Worm (Caenorhabditis elegans) whole organism, mixed stage, embryonic: ENCODE data around the gene T24F1.7.

Experiments used
- M03D4.4 ChIP-seq: sonication (generic microtip); optimal IDR thresholded peaks from 2 replicates; lab custom pipeline; 2017; ENCODE audit warnings: mild to moderate bottlenecking, missing genetic modification characterization, missing compliant biosample characterization
- ceh-39 ChIP-seq: fragments of 150-350 bp; optimal IDR thresholded peaks from 2 replicates; lab custom pipeline; 2014; ENCODE audit warnings: missing biosample characterization, missing genetic modification characterization
- ceh-83 ChIP-seq: fragments of 200-800 bp; sonication (Bioruptor generic); optimal IDR thresholded peaks from 2 replicates; lab custom pipeline; 2018; ENCODE audit warnings: mild to moderate bottlenecking, missing genetic modification characterization, missing compliant biosample characterization
- ces-1 ChIP-seq: fragments of 150-350 bp; optimal IDR thresholded peaks from 2 replicates; lab custom pipeline; 2014; ENCODE audit warnings: missing biosample characterization, missing genetic modification reagents, missing genetic modification characterization
- cnd-1 ChIP-seq: fragments of 200-800 bp; sonication (Bioruptor generic); optimal IDR thresholded peaks from 2 replicates; lab custom pipeline; 2018; ENCODE audit warnings: mild to moderate bottlenecking, missing genetic modification characterization, missing compliant biosample characterization
- drap-1 ChIP-seq: fragments of 200-800 bp; sonication (Bioruptor generic); optimal IDR thresholded peaks from 3 replicates; lab custom pipeline; 2018; ENCODE audit warnings: mild to moderate bottlenecking, missing genetic modification characterization, missing compliant biosample characterization
- elt-1 ChIP-seq: sonication (generic microtip); optimal IDR thresholded peaks from 2 replicates; lab custom pipeline; 2017; ENCODE audit warnings: missing genetic modification characterization, mild to moderate bottlenecking, missing compliant biosample characterization, antibody characterized with exemption, moderate library complexity, borderline replicate concordance; ENCODE audit not compliant: insufficient read depth
- flh-1 ChIP-seq: fragments of 200-800 bp; sonication (Bioruptor generic); optimal IDR thresholded peaks from 2 replicates; lab custom pipeline; 2018; ENCODE audit warnings: mild to moderate bottlenecking, missing genetic modification characterization, moderate library complexity, missing compliant biosample characterization
- hlh-1 ChIP-seq: fragments of 150-350 bp; optimal IDR thresholded peaks from 2 replicates; lab custom pipeline; 2014; ENCODE audit warnings: missing biosample characterization, missing genetic modification reagents, missing genetic modification characterization
- lin-13 ChIP-seq: fragments of 150-350 bp; optimal IDR thresholded peaks from 2 replicates; lab custom pipeline; 2014; ENCODE audit warnings: missing biosample characterization, missing genetic modification characterization
- lin-32 ChIP-seq: fragments of 200-800 bp; sonication (Bioruptor generic); optimal IDR thresholded peaks from 2 replicates; lab custom pipeline; 2018; ENCODE audit warnings: mild to moderate bottlenecking, missing genetic modification characterization, missing compliant biosample characterization
- lsy-2 ChIP-seq: fragments of 150-350 bp; optimal IDR thresholded peaks from 2 replicates; lab custom pipeline; 2014; ENCODE audit warnings: missing biosample characterization, missing genetic modification characterization
- mab-5 ChIP-seq: fragments of 150-350 bp; optimal IDR thresholded peaks from 2 replicates; lab custom pipeline; 2014; ENCODE audit warnings: missing biosample characterization, missing genetic modification characterization
- mep-1 ChIP-seq: fragments of 150-350 bp; optimal IDR thresholded peaks from 2 replicates; lab custom pipeline; 2017; ENCODE audit warnings: missing biosample characterization, missing genetic modification reagents, missing genetic modification characterization, inconsistent platforms
- mls-2 ChIP-seq: sonication (generic microtip); optimal IDR thresholded peaks from 2 replicates; lab custom pipeline; 2016; ENCODE audit warnings: mild to moderate bottlenecking, missing genetic modification characterization, moderate library complexity, missing compliant biosample characterization
- nhr-12 ChIP-seq: fragments of 150-350 bp; optimal IDR thresholded peaks from 2 replicates; lab custom pipeline; 2014; ENCODE audit warnings: missing biosample characterization, missing genetic modification characterization
- nhr-237 ChIP-seq: fragments of 150-350 bp; optimal IDR thresholded peaks from 2 replicates; lab custom pipeline; 2014; ENCODE audit warnings: missing biosample characterization, missing genetic modification characterization
- nhr-28 ChIP-seq: fragments of 150-350 bp; optimal IDR thresholded peaks from 2 replicates; lab custom pipeline; 2014; ENCODE audit warnings: missing biosample characterization, missing genetic modification characterization
- pha-4 ChIP-seq: fragments of 150-350 bp; optimal IDR thresholded peaks from 2 replicates; lab custom pipeline; 2018; ENCODE audit warnings: missing biosample characterization, missing genetic modification reagents, missing genetic modification characterization
- snpc-4 ChIP-seq: fragments of 150-350 bp; optimal IDR thresholded peaks from 2 replicates; lab custom pipeline; 2014; ENCODE audit warnings: missing biosample characterization, missing genetic modification characterization
- sptf-1 ChIP-seq: sonication (generic microtip); optimal IDR thresholded peaks from 2 replicates; lab custom pipeline; 2017; ENCODE audit warnings: mild to moderate bottlenecking, missing genetic modification characterization, moderate library complexity, missing compliant biosample characterization
- tbx-8 ChIP-seq: fragments of 200-800 bp; sonication (Bioruptor generic); optimal IDR thresholded peaks from 2 replicates; lab custom pipeline; 2018; ENCODE audit warnings: mild to moderate bottlenecking, missing genetic modification characterization, moderate library complexity, missing compliant biosample characterization
- unc-120 ChIP-seq: sonication (generic microtip); optimal IDR thresholded peaks from 2 replicates; lab custom pipeline; 2017; ENCODE audit warnings: missing genetic modification characterization, missing compliant biosample characterization; ENCODE audit not compliant: poor library complexity, severe bottlenecking
- unc-39 ChIP-seq: fragments of 150-350 bp; optimal IDR thresholded peaks from 2 replicates; lab custom pipeline; 2014; ENCODE audit warnings: missing biosample characterization, missing genetic modification characterization
- unc-62 ChIP-seq: fragments of 150-350 bp; optimal IDR thresholded peaks from 2 replicates; lab custom pipeline; 2014; ENCODE audit warnings: missing biosample characterization, missing genetic modification reagents, missing genetic modification characterization
- zip-8 ChIP-seq: fragments of 150-350 bp; optimal IDR thresholded peaks from 2 replicates; lab custom pipeline; 2014; ENCODE audit warnings: missing biosample characterization, missing genetic modification characterization
- ztf-11 ChIP-seq: fragments of 150-350 bp; optimal IDR thresholded peaks from 2 replicates; lab custom pipeline; 2014; ENCODE audit warnings: missing biosample characterization, missing genetic modification characterization

The T24F1.7 gene

DNA sequence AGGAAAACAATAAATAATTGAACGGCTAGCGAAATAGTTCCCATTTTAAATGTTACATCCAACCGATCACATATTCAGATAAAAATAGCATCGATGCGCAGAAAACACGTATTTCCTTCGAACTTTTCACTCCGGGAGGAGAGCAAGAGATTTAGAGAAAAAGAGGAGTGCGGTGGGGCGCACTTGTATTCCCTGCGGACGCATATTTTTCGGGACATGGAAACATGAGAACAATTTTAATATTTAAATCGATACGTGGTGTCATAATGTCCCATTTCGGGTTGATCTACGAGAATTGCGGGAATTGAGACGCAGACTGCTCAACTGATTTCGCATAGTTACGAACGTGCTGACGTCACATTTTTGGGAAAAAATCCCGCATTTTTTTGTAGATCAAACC, 18.9 kb upstream of the T24F1.7 start, which contains the start of gene C47G2.4:
Gene C47G2.4, minus strand, starts transcription at position 174 of the 400 bp plus-strand sequence.
- TF ChIP-seq unc-62 (GFP tag; lab: Kevin White, UChicago) (no peak), ceh-39 (tag; lab: Kevin White, UChicago) (no peak), mep-1 (peak; percentile 80), unc-39 (tag; lab: Kevin White, UChicago) (no peak), nhr-28 (tag; lab: Kevin White, UChicago) (no peak), nhr-237 (tag; lab: Kevin White, UChicago) (peak; percentile 54), hlh-1 (tag; lab: Kevin White, UChicago) (peak; percentile 32), drap-1 (GFP tag; lab: Kevin White, UChicago) (peak; percentile 8), ces-1 (no peak), sptf-1 (tag; lab: Kevin White, UChicago) (peak; percentile 19), lin-13 (tag; lab: Kevin White, UChicago) (peak; percentile 31), unc-120 (peak; percentile 0), pha-4 (tag; lab: Kevin White, UChicago) (peak; percentile 19), lsy-2 (tag; lab: Kevin White, UChicago) (peak; percentile 68), mab-5 (tag; lab: Kevin White, UChicago) (no peak), ceh-83 (GFP tag; lab: Kevin White, UChicago) (no peak)

DNA sequence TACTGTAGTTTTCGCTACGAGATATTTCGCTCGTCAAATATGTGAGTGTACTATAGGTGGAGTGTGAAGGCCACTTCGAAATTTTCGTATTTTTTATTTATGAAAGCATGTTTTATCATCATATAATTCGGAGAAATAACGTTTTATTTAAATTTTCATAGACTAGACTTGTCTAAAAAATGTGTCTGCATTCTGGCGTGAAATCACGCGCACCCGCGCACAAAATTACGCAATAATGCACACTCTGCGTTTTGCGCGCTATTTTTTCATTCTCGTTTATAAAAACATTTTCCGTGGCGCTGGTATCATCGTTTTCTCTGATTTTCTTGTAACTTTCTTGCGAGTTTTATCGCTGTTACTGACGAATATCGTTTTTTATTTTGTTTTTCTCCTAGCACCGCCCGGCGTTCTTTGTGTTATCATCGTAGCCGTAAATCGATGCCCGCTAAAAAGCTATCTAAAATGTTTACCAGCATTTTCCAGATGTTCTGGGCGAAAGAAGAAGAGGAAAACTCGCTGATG, 15.0 kb upstream of the T24F1.7 start, which contains the start of gene saps-1:
Gene saps-1, plus strand, starts transcription at position 472 of the 522 bp plus-strand sequence.
- TF ChIP-seq nhr-237 (tag; lab: Kevin White, UChicago) (peak; percentile 21), flh-1 (GFP tag; lab: Kevin White, UChicago) (no peak), zip-8 (tag; lab: Kevin White, UChicago) (peak; percentile 80)

- TF ChIP-seq unc-62 (GFP tag; lab: Kevin White, UChicago), result no peak
- TF ChIP-seq, all 35 proteins: peak for 0
These were observed 11.3 kb upstream of the T24F1.7 start, which contains the start of gene raga-1 for ce11 chrII:11301059-11301458. raga-1 (plus strand) TSS chrII:11301359.

DNA sequence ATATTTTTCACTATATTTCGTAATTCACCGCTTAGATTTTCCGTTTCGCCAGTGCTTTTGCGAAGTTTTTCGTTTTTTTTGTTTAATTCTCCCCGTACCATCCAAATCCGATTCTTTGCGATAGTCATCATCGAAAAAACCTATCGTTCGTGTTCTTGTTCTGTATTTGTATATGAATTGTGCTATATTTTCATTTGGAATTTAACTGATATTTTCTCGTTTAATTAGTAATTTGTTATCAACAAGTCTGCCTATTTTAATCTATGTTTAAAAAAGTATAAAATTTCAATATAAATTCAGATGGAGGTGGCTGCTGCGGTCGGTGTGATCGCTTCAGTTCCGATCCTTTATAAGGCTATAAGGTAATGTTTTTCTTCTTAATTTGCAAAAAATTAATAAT, 9.7 kb upstream of the T24F1.7 start, which contains the start of gene samp-1:
Gene samp-1, plus strand, starts transcription at position 301 of the 400 bp plus-strand sequence.
- no peak for TF ChIP-seq M03D4.4 (tag; lab: Kevin White, UChicago)
- TF ChIP-seq unc-39 (tag; lab: Kevin White, UChicago), result no peak
- no peak for TF ChIP-seq lin-32
- no peak for TF ChIP-seq ztf-11 (tag; lab: Kevin White, UChicago)
- TF ChIP-seq tbx-8 (GFP tag; lab: Kevin White, UChicago), result no peak
- TF ChIP-seq snpc-4 (tag; lab: Kevin White, UChicago), result no peak
- no peak for TF ChIP-seq nhr-12
- TF ChIP-seq cnd-1 (tag; lab: Kevin White, UChicago), result no peak
- no peak for TF ChIP-seq ceh-39 (tag; lab: Kevin White, UChicago)
- no peak for TF ChIP-seq lin-13 (tag; lab: Kevin White, UChicago)
- no peak for TF ChIP-seq mab-5 (tag; lab: Kevin White, UChicago)
- TF ChIP-seq pha-4 (tag; lab: Kevin White, UChicago), result no peak
- TF ChIP-seq, all 35 proteins: peak for 0

DNA sequence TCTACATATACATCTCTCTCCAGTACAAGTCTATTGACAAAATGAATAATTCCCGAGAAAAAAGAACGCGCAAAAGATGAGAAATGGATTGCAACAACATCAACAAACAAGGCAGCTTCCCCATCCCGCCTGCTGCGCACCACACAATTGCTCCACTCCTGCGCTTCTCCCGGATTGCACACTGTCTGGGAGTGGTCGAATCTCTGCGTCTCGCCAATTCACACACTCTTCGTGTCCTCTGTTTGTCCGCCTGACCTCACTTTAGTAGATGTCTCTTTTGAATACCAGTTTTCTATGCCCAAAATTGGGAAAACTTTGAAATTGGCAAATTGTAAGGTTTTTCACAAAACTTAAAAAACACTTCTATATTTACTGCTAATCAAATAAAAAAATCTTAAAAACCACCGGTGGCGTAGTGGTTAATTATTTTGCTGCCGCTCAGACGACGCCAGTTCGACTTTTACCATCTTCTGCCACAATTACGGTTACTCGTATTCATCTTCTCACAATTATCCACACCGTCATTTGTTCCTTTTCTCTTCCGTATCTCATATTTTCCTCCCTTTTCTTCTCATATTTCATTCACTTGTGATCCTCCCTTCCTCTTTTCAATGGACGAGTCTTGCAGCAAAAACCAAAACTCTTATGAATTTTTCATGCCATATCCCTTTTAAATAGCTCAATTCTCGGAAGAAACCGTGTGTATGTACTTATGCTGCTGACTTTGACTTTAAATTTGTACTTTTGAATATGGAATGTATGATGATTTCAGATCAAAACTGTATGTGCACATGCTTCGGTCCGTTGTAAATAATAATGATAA, 6.5 kb upstream of the T24F1.7 start, which contains the start of gene rsf-1:
Gene rsf-1, plus strand, starts transcription at position 773 of the 823 bp plus-strand sequence.
- peak; percentile 52 for TF ChIP-seq mls-2 (tag; lab: Kevin White, UChicago)
- TF ChIP-seq tbx-8 (GFP tag; lab: Kevin White, UChicago), result no peak
- TF ChIP-seq ces-1, result peak; percentile 48
- TF ChIP-seq sptf-1 (tag; lab: Kevin White, UChicago), result peak; percentile 18
- TF ChIP-seq drap-1 (GFP tag; lab: Kevin White, UChicago), result peak; percentile 17
- peak; percentile 77 for TF ChIP-seq unc-39 (tag; lab: Kevin White, UChicago)
- no peak for TF ChIP-seq elt-1 (tag; lab: Kevin White, UChicago)
- peak; percentile 85 for TF ChIP-seq pha-4 (tag; lab: Kevin White, UChicago)
